Worm (Caenorhabditis elegans): ENCODE measurements around the gene K02B7.3.

K02B7.3 gene

ce11 chrII:14701581-14701980, 6.5 kb upstream of the K02B7.3 start (continued):
- no peak for TF ChIP-seq F39B2.1 (GFP tag; IDR thresholded peaks at IDR 0.05)

DNA sequence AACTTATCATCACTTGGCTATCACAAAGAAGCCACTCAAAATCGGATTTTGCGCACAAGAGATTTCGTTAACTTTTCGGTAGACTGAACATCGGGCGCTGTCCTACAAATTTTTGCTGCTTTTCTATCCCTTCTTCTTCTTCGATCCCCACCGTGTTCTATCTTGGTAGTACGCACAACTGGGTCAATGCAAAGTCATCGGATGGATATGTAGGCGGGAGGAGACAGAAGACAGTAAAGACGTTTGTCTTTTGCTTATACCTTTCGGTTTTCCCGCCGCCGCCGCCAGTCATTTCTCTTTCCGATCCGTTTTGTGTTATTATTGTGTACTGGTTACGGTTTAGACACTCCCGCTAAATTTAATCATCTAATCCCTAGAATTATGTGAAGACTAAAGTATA, 5.0 kb upstream of the K02B7.3 start:
- no peak for TF ChIP-seq B0035.1 (tag; optimal IDR thresholded peaks at IDR 0.05)
- no peak for TF ChIP-seq F52B5.7 (tag; optimal IDR thresholded peaks at IDR 0.05)
- TF ChIP-seq atf-7 (tag; optimal IDR thresholded peaks at IDR 0.05), result no peak
- no peak for TF ChIP-seq ztf-25 (GFP tag; IDR thresholded peaks at IDR 0.05)
- TF ChIP-seq nhr-90 (tag; optimal IDR thresholded peaks at IDR 0.05), result no peak
- TF ChIP-seq dpl-1 (GFP tag; optimal IDR thresholded peaks at IDR 0.05), result no peak
- TF ChIP-seq lin-54 (GFP tag; optimal IDR thresholded peaks at IDR 0.05), result no peak
- no peak for TF ChIP-seq unc-62 (GFP tag; optimal IDR thresholded peaks at IDR 0.05)

DNA sequence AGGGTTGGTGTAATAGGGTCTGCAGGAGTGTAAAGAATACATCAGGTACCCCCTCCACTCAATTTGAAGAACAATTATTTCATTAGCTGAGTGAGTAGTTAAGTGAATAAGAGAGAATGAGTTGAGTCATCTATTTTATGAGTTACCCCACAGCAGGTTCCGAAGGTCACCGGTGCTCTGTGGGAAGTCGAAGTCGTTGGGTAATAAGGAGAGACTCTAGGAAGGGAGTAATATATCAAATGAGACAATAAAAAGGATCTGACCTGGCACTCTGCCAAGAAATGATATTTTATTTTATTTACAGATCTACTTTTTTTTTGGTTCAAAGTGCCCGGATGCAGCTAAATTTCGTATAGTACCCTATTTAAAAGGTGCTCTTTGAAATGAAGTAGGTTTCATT, 3.0 kb upstream of the K02B7.3 start, which contains the start of gene C09F9.1:
TSS of gene C09F9.1 (plus strand) at position 301 of the 400 bp plus-strand sequence.
- TF ChIP-seq nhr-179 (tag; optimal IDR thresholded peaks at IDR 0.05), result no peak
- TF ChIP-seq F22D6.2 (tag; optimal IDR thresholded peaks at IDR 0.05), result no peak
- no peak for TF ChIP-seq chd-7 (tag; optimal IDR thresholded peaks at IDR 0.05)
- TF ChIP-seq akir-1 (GFP tag; optimal IDR thresholded peaks at IDR 0.05), result no peak
- TF ChIP-seq nhr-90 (tag; optimal IDR thresholded peaks at IDR 0.05), result no peak
- no peak for TF ChIP-seq Y67H2A.10 (GFP tag; conservative IDR thresholded peaks at IDR 0.05)
- TF ChIP-seq rcor-1 (GFP tag; IDR thresholded peaks at IDR 0.05), result no peak
- TF ChIP-seq dox-1 (GFP tag; IDR thresholded peaks at IDR 0.05), result no peak
- TF ChIP-seq ccch-3 (GFP tag; optimal IDR thresholded peaks at IDR 0.05), result no peak
- no peak for TF ChIP-seq ztf-3 (GFP tag; optimal IDR thresholded peaks at IDR 0.05)
- TF ChIP-seq cebp-1 (GFP tag; IDR thresholded peaks at IDR 0.05), result no peak
- TF ChIP-seq cebp-1 (tag; optimal IDR thresholded peaks at IDR 0.05), result no peak
- no peak for TF ChIP-seq zim-3 (tag; optimal IDR thresholded peaks at IDR 0.05)
- TF ChIP-seq lin-26 (GFP tag; IDR thresholded peaks at IDR 0.05), result no peak
- TF ChIP-seq hlh-26 (GFP tag; conservative IDR thresholded peaks at IDR 0.05), result no peak
- TF ChIP-seq K11D2.4 (GFP tag; IDR thresholded peaks at IDR 0.05), result no peak
- no peak for TF ChIP-seq ceh-91 (GFP tag; IDR thresholded peaks at IDR 0.05)

- 0 out of 2 replicates have a peak, but pooled peaks have one; percentile 17 for TF ChIP-seq zfh-2 (GFP tag; conservative IDR thresholded peaks at IDR 0.05)
- TF ChIP-seq rcor-1 (GFP tag; IDR thresholded peaks at IDR 0.05), result no peak
Observed at ce11 chrII:14684377-14684776, 10.7 kb downstream of the K02B7.3 start, which contains the start of gene unc-52. Gene unc-52 (minus strand): TSS chrII:14684456.

ce11 chrII:14683646-14684045, 11.5 kb downstream of the K02B7.3 start:
- TF ChIP-seq zfh-2 (GFP tag; conservative IDR thresholded peaks at IDR 0.05) (peak; percentile 59; the same call in 1 of the 2 replicates), ama-1 (optimal IDR thresholded peaks at IDR 0.05) (no peak), ama-1 (GFP tag; optimal IDR thresholded peaks at IDR 0.05) (no peak)

DNA sequence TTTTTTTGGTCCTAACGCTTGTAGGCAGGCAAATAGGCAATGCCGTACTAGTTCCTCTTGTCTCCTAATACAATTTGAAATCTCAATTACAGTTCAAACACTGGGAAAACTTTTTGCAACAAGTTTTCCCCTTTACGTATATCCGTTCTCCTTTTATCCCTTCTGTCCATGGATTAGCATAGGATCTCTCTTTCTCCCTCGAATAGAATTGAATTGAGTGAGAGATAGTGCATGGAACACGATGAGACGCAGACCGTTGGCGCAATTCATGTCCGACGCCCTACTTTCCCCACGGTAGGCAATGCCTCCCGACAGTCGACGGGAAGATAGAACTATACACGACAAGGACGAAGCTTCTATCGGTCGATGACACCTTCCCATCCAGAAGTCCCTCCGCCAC, 16.9 kb downstream of the K02B7.3 start, which contains the start of gene hhat-1:
TSS of gene hhat-1 (plus strand) at position 301 of the 400 bp plus-strand sequence.
- TF ChIP-seq egl-44 (GFP tag; IDR thresholded peaks at IDR 0.05) (no peak), B0261.1 (tag; optimal IDR thresholded peaks at IDR 0.05) (no peak), F49E8.2 (tag; optimal IDR thresholded peaks at IDR 0.05; ENCODE audit: insufficient read depth) (no peak), gei-17 (GFP tag; optimal IDR thresholded peaks at IDR 0.05) (no peak), Y67H2A.10 (GFP tag; conservative IDR thresholded peaks at IDR 0.05) (no peak), let-526 (GFP tag; IDR thresholded peaks at IDR 0.05) (no peak), mel-28 (tag; optimal IDR thresholded peaks at IDR 0.05; ENCODE audit: borderline replicate concordance) (no peak), hmg-1.2 (GFP tag; IDR thresholded peaks at IDR 0.05) (no peak)

Data from whole organism, young adult.